Worm (Caenorhabditis elegans): Measurements from ENCODE around the gene aipr-1.
A peak's percentile ranks its signal among the peaks of the same experiment; 100 is the strongest.

aipr-1 gene

ce11 chrII:6588605-6589292 lies 5.3 kb downstream of the aipr-1 start, which contains the start of gene icd-1 (continued):
- TF ChIP-seq nhr-42 (GFP tag; IDR thresholded peaks at IDR 0.05) = peak; percentile 80; the same call in 1 of the 2 replicates
- TF ChIP-seq gei-8 (GFP tag; optimal IDR thresholded peaks at IDR 0.05) = peak; percentile 59
- TF ChIP-seq Y5F2A.4 (GFP tag; optimal IDR thresholded peaks at IDR 0.05) = peak; percentile 56
- TF ChIP-seq zfp-2 (tag; optimal IDR thresholded peaks at IDR 0.05) = peak; percentile 74
- TF ChIP-seq pha-4 (GFP tag; IDR thresholded peaks at IDR 0.05) = peak; percentile 94
- peak; percentile 79 for TF ChIP-seq pha-4 (tag; optimal IDR thresholded peaks at IDR 0.05)
- TF ChIP-seq zip-2 (tag; optimal IDR thresholded peaks at IDR 0.05) = peak; percentile 75
- peak; percentile 58 for TF ChIP-seq lin-15B (tag; optimal IDR thresholded peaks at IDR 0.05)
- TF ChIP-seq madf-5 (GFP tag; IDR thresholded peaks at IDR 0.05) = no peak
- no peak for TF ChIP-seq ces-1 (GFP tag; optimal IDR thresholded peaks at IDR 0.05)
- peak; percentile 73 for TF ChIP-seq Y48G9A.11 (GFP tag; IDR thresholded peaks at IDR 0.05)
- peak; percentile 93 for TF ChIP-seq nhr-102 (tag; optimal IDR thresholded peaks at IDR 0.05)
- peak; percentile 55 for TF ChIP-seq nhr-76 (tag; optimal IDR thresholded peaks at IDR 0.05)
- TF ChIP-seq nhr-25 (tag; optimal IDR thresholded peaks at IDR 0.05; ENCODE audit: borderline replicate concordance, insufficient read depth) = peak; percentile 91
- TF ChIP-seq tra-1 (GFP tag; IDR thresholded peaks at IDR 0.05) = peak; percentile 81
- peak; percentile 84 for TF ChIP-seq F49E8.2 (tag; optimal IDR thresholded peaks at IDR 0.05; ENCODE audit: borderline replicate concordance)
- TF ChIP-seq nhr-10 (tag; optimal IDR thresholded peaks at IDR 0.05) = peak; percentile 72
- TF ChIP-seq nhr-41 (GFP tag; IDR thresholded peaks at IDR 0.05) = peak; percentile 62; the same call in 1 of the 2 replicates
- 0 out of 2 replicates have a peak, but pooled peaks have one; percentile 30 for TF ChIP-seq ceh-44 (GFP tag; IDR thresholded peaks at IDR 0.05)
- peak; percentile 98 for TF ChIP-seq dve-1 (tag; optimal IDR thresholded peaks at IDR 0.05; ENCODE audit: insufficient read depth)
- no peak for TF ChIP-seq unc-39 (tag; optimal IDR thresholded peaks at IDR 0.05)
- peak; percentile 78 for TF ChIP-seq saeg-2 (GFP tag; IDR thresholded peaks at IDR 0.05)
- no peak for TF ChIP-seq F44E2.7 (GFP tag; IDR thresholded peaks at IDR 0.05)
- TF ChIP-seq tag-97 (GFP tag; IDR thresholded peaks at IDR 0.05) = 0 out of 2 replicates have a peak, but pooled peaks have one; percentile 37
- no peak for TF ChIP-seq skn-1 (tag; optimal IDR thresholded peaks at IDR 0.05)
- TF ChIP-seq php-3 (GFP tag; IDR thresholded peaks at IDR 0.05) = peak; percentile 93
- TF ChIP-seq lin-13 (GFP tag; optimal IDR thresholded peaks at IDR 0.05) = peak; percentile 92
- TF ChIP-seq F10B5.3 (tag; optimal IDR thresholded peaks at IDR 0.05) = peak; percentile 69
- peak; percentile 6 for TF ChIP-seq aly-2 (tag; optimal IDR thresholded peaks at IDR 0.05)
- TF ChIP-seq ZK546.5 (tag; optimal IDR thresholded peaks at IDR 0.05) = peak in 1 of 2 experiments; percentile 51
- TF ChIP-seq egl-43 (GFP tag; IDR thresholded peaks at IDR 0.05) = peak; percentile 78
- TF ChIP-seq lin-39 (tag; optimal IDR thresholded peaks at IDR 0.05) = no peak
- TF ChIP-seq nhr-111 (GFP tag; optimal IDR thresholded peaks at IDR 0.05) = no peak
- peak; percentile 79 for TF ChIP-seq jun-1 (tag; optimal IDR thresholded peaks at IDR 0.05)
- peak; percentile 17 for TF ChIP-seq ceh-32 (tag; optimal IDR thresholded peaks at IDR 0.05; ENCODE audit: poor library complexity)
- peak; percentile 75 for TF ChIP-seq madf-9 (GFP tag; conservative IDR thresholded peaks at IDR 0.05)
- TF ChIP-seq mxl-2 (GFP tag; conservative IDR thresholded peaks at IDR 0.05) = no peak
- peak; percentile 44; the same call in 1 of the 2 replicates for TF ChIP-seq vab-7 (GFP tag; IDR thresholded peaks at IDR 0.05)
- 0 out of 2 replicates have a peak, but pooled peaks have one; percentile 11 for TF ChIP-seq Y75B8A.6 (GFP tag; IDR thresholded peaks at IDR 0.05)
- TF ChIP-seq daf-8 (GFP tag; IDR thresholded peaks at IDR 0.05) = no peak
- peak; percentile 56 to 77 for TF ChIP-seq mdl-1 (tag; optimal IDR thresholded peaks at IDR 0.05)
- no peak; the same call in 1 of the 2 replicates for TF ChIP-seq Y105C5A.15 (GFP tag; IDR thresholded peaks at IDR 0.05)
- no peak for TF ChIP-seq ceh-82 (tag; optimal IDR thresholded peaks at IDR 0.05)
- TF ChIP-seq spr-3 (GFP tag; optimal IDR thresholded peaks at IDR 0.05) = peak; percentile 71
- peak; percentile 55; the same call in 1 of the 2 replicates for TF ChIP-seq dmd-8 (GFP tag; IDR thresholded peaks at IDR 0.05)
- peak; percentile 89 for TF ChIP-seq unc-130 (GFP tag; optimal IDR thresholded peaks at IDR 0.05)
- TF ChIP-seq ceh-28 (tag; optimal IDR thresholded peaks at IDR 0.05) = peak; percentile 47
- peak; percentile 94 for TF ChIP-seq T26A8.4 (GFP tag; IDR thresholded peaks at IDR 0.05)
- TF ChIP-seq fos-1 (tag; optimal IDR thresholded peaks at IDR 0.05) = peak; percentile 78
